Worm (Caenorhabditis elegans) whole organism, dauer: ENCODE data around the gene nhr-176.

Experiments used
- unc-62 ChIP-seq: sonication (generic microtip); optimal IDR thresholded peaks from 2 replicates; lab custom pipeline; 2017; ENCODE audit warnings: missing biosample characterization, missing genetic modification reagents, missing genetic modification characterization

nhr-176 gene

ce11 chrV:16090685-16091084 lies 19.6 kb downstream of the nhr-176 start, which contains the start of gene F22B8.3:
Gene F22B8.3 (plus strand): TSS chrV:16090985.
- TF ChIP-seq unc-62 = no peak

DNA sequence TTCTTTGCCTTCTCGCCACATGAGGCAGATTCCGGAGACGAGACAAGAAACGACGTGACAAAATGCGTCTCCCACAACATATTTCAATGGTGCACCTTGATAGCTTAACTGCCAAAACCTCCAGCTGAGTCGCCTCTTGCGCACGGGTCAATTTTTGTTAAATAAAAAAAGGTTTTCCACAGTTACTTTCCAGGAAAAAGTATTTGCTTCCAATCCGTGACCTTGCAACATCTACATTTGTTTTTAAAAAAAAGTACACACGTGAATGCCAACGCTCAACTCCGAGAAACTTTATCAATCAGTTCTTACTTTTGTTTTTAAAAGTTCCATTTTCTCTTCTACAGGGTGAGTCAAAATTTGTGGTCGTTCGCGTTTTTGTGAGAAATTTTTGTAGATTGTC lies 23.2 kb downstream of the nhr-176 start, which contains the start of gene F22B8.7:
TSS of gene F22B8.7 (plus strand) at position 301 of the 400 bp plus-strand sequence.
- no peak for TF ChIP-seq unc-62

- no peak for TF ChIP-seq unc-62
These were observed 23.7 kb downstream of the nhr-176 start for ce11 chrV:16094862-16095261.

ce11 chrV:16099441-16099840 lies 28.3 kb downstream of the nhr-176 start, which contains the start of gene str-7:
Gene str-7 (minus strand): TSS chrV:16099541.
- no peak for TF ChIP-seq unc-62

DNA sequence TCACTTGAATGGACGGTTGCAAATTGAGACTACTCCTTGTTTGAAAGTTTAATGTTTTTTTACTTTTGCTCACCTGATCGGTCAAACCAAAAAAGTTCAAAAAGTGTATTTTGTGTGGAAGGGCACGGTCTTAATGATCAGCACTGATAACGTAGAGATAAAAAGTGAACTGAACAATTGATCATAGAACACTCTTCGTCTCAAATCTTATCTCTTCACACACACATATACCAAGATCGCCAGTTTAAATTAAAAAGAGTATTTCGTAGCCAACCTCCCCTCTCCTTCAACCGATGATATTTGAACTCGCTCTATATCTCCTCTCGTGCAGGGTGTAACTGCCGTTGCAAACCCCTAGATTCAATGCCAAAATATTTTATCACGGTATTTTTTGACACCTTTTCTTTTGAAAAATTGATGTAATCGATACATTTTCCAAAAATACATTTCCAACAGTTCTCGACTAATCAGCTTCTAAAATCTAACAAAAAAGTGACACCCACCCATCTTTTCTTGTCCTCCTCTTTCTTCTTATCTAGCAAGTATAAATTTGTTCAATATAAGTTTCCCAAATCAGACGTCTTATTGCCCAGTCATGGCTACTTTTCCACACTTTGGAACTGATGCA lies 29.1 kb downstream of the nhr-176 start, which contains the start of gene cth-1:
TSS of gene cth-1 (plus strand) at position 578 of the 628 bp plus-strand sequence.
- TF ChIP-seq unc-62 = no peak

DNA sequence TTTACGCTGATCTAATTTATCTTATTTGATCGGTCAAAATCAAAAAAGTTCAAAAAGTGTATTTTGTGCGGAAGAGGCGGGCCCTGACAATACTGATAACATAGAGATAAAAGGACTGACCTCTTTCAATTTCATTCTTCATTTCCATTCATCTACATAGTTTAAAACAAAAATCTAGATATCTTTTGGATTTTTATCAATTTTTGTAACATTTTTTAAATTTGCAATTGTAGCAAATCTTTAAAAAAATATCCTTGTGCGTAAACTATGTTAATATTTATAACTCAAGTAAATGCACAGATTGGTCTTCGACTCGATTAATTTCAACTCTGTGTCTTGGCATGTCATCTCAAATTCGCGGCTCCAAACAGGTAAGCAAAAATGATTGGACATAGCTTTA lies 32.5 kb downstream of the nhr-176 start, which contains the start of gene argk-1:
TSS of gene argk-1 (plus strand) at position 301 of the 400 bp plus-strand sequence.
- TF ChIP-seq unc-62 = no peak

ce11 chrV:16114237-16114636 lies 43.1 kb downstream of the nhr-176 start, which contains the start of gene srxa-16:
Gene srxa-16 (minus strand): TSS chrV:16114337.
- no peak for TF ChIP-seq unc-62

- no peak for TF ChIP-seq unc-62
These were observed 44.3 kb downstream of the nhr-176 start, which contains the start of gene str-25 for ce11 chrV:16115381-16115780. Gene str-25 (plus strand): TSS chrV:16115681.

ce11 chrV:16118601-16119000 lies 47.5 kb downstream of the nhr-176 start, which contains the start of gene str-103:
Gene str-103 (minus strand): TSS chrV:16118701.
- TF ChIP-seq unc-62 = no peak

- TF ChIP-seq unc-62 = no peak
These were observed 49.4 kb downstream of the nhr-176 start for ce11 chrV:16120499-16120898.

- no peak for TF ChIP-seq unc-62
These were observed 49.8 kb downstream of the nhr-176 start, which contains the start of gene skr-3 for ce11 chrV:16120922-16121321. Gene skr-3 (plus strand): TSS chrV:16121084.

DNA sequence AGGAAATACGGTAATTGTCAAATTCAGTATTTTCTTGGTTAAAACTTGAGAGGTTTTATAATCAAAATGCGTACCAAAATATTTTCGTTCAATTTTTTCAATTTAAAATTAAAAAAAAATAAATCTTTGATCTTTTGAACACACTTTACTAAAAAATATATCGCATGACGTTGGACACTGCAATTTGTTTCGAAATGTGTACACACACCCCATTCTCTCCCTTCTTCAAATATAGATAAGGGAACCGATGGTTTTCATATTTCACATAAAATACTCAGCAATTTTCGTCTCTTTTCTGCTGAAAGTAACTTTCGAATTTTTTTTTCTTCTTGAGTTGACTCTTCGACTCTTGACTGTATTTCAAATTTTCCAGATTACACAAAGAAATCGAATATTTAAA lies 50.3 kb downstream of the nhr-176 start:
- TF ChIP-seq unc-62 = no peak
